Worm (Caenorhabditis elegans) whole organism, L4/young adult: ENCODE measurements around the gene dli-1.

ENCODE experiments used
- W03F9.2 ChIP-seq: fragments of 150-350 bp; optimal IDR thresholded peaks from 2 replicates; lab custom pipeline; 2014; ENCODE audit warnings: missing biosample characterization, missing genetic modification characterization
- dao-5 ChIP-seq: sonication (generic microtip); optimal IDR thresholded peaks from 2 replicates; lab custom pipeline; 2016; ENCODE audit warnings: missing genotype, missing genetic modification characterization, moderate library complexity, missing compliant biosample characterization
- him-1 ChIP-seq: sonication (generic microtip); optimal IDR thresholded peaks from 2 replicates; lab custom pipeline; 2016; ENCODE audit warnings: missing genotype, missing genetic modification reagents, missing genetic modification characterization, missing compliant biosample characterization

DNA sequence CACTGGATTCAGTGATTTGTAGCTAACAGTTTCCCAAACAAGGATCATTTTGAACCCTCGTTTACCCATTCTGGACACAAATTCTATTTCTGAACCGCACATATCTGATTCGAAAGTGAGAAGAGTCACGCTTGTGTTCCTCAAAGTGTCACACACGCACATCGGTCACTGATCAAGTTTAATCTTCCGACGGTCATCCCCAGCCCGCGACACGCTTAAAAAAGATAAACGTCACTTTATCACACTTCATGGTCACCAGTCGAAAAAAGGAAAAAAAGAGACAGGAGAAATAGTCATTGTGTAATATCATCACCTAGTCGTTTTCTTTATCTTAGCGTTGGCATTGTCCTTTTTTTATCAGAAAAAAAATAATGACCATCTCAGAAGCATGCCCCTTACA, 20.9 kb downstream of the dli-1 start:
- TF ChIP-seq dao-5 (tag; lab: Kevin White, UChicago) = no peak
- TF ChIP-seq him-1 (tag; lab: Kevin White, UChicago) = no peak
- no peak for TF ChIP-seq W03F9.2
